In the genomic region with DNA sequence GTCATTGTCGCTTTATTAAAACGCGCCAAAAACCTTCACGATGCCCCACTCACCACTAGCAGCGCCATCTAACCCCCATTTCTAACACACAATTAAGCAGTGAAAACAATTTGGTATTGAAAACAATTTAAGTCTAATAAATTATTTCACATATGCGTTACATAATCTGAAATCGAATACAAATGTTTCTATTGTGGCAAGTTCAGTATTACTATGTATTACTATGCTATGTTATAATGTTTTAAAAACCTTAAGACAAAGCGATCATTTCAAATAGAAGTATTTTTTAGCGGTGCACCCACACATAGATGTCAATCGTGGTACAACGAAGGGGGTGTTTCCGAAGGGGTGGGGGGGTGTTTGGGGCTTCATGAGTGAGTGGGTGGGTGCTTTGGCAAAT, we compare ENCODE assay signal across 1 fruit fly cellular context.
TF ChIP-seq lines count a peak whose summit lies in the region.

No protein-coding gene starts in this region.

TF ChIP-seq in whole organism, embryonic, 481 proteins besides CTCF, POLR2A, EP300 and RAD21 (continued from another document):
- TF ChIP-seq otp (GFP tag; IDR thresholded peaks at IDR 0.05; lab: Robert Waterston, UW) (no peak), Ptx1 (GFP tag; IDR thresholded peaks at IDR 0.05; lab: Robert Waterston, UW) (peak; percentile 27; the same call in 1 of the 2 replicates), lab (GFP tag; optimal IDR thresholded peaks at IDR 0.05; lab: Kevin White, UChicago) (peak; percentile 70), ewg (GFP tag; optimal IDR thresholded peaks at IDR 0.05; lab: Kevin White, UChicago) (no peak), h (optimal IDR thresholded peaks at IDR 0.05; lab: Kevin White, UChicago) (no peak), az2 (GFP tag; optimal IDR thresholded peaks at IDR 0.05; lab: Kevin White, UChicago) (no peak), gcm (GFP tag; optimal IDR thresholded peaks at IDR 0.05; lab: Kevin White, UChicago) (no peak)
